Worm (Caenorhabditis elegans) whole organism, L3 larva: ENCODE results near the gene unc-2.

ENCODE experiments used
- pha-4 ChIP-seq: fragments of 150-350 bp; optimal IDR thresholded peaks from 2 replicates; lab custom pipeline; 2014; ENCODE audit warnings: missing biosample characterization, missing genetic modification reagents, missing genetic modification characterization
- ztf-11 ChIP-seq: fragments of 150-350 bp; optimal IDR thresholded peaks from 2 replicates; lab custom pipeline; 2014; ENCODE audit warnings: missing biosample characterization, missing genetic modification characterization

DNA sequence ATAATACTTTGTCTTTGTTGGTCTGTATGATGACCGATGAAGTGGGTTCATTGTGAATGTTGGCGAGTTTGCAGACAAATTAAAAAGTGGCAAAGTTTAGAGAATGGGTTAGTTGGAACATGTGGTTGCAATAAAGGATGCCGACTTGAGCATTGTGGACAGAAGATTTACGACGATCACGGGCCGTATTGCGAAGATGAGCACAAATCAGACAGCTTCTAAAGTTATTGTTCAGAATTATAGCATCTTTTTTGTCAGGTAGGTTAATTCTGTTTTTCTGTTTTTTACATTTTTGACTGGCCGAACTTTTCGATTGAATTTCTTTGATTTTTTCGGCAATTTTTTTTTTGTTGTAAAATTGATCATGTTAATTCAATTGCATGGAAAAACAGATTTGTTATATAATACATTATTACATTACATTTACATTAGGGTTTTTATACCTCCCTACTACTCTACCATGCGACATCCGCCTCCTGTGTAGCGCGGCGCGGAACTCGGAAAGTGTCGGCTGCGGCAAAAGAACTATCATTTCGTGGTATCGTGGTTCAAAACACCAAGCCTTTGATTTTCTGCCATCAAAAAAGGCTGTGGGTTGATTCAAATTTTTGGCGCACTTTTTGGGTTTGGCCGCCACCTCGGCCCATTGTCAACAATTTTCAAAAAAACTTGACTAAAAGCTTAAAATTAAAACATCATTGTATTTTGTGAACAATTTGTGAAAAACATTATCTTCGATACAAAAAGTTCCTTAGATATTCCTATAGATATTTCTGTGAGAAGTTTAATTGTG, at the start of gene unc-2:
- no peak for TF ChIP-seq ztf-11 (tag; lab: Kevin White, UChicago)
- TF ChIP-seq pha-4 (tag; lab: Kevin White, UChicago): no peak
